Fruit fly (Drosophila melanogaster) whole organism, embryonic: Measurements from ENCODE around the gene CG31249.
A peak's percentile ranks its signal among the peaks of the same experiment; 100 is the strongest.

Source experiments
- Aef1 ChIP-seq: fragments of 200-800 bp; sonication (Bioruptor generic); IDR thresholded peaks from 3 replicates; pipeline ENCODE4 v1.3.6; 2022; ENCODE audit warnings: missing biosample characterization, missing genetic modification characterization
- B-H1 ChIP-seq: fragments of 200-800 bp; sonication (Bioruptor generic); IDR thresholded peaks from 3 replicates; pipeline ENCODE4 v1.3.6; 2022; ENCODE audit warnings: missing biosample characterization, missing genetic modification characterization
- Bdp1 ChIP-seq: fragments of 200-800 bp; sonication (Bioruptor generic); optimal IDR thresholded peaks from 3 replicates; lab custom pipeline; 2016; ENCODE audit warnings: missing biosample characterization, missing genetic modification characterization
- BtbVII ChIP-seq: fragments of 200-800 bp; sonication (Bioruptor generic); optimal IDR thresholded peaks from 3 replicates; lab custom pipeline; 2017; ENCODE audit warnings: missing biosample characterization, mild to moderate bottlenecking, missing genetic modification characterization
- CG13894 ChIP-seq: fragments of 200-800 bp; sonication (Bioruptor generic); optimal IDR thresholded peaks from 3 replicates; lab custom pipeline; 2018; ENCODE audit warnings: missing biosample characterization, mild to moderate bottlenecking, missing genetic modification characterization, moderate library complexity
- CG15073 ChIP-seq: fragments of 200-800 bp; sonication (Bioruptor generic); optimal IDR thresholded peaks from 2 replicates; lab custom pipeline; 2016; ENCODE audit warnings: missing biosample characterization, missing genetic modification characterization
- CG17612 ChIP-seq: fragments of 200-800 bp; sonication (Bioruptor generic); IDR thresholded peaks from 2 replicates; pipeline ENCODE4 v1.3.6; 2022; ENCODE audit warnings: missing biosample characterization, missing genetic modification characterization
- CG2120 ChIP-seq: fragments of 200-800 bp; sonication (Bioruptor generic); optimal IDR thresholded peaks from 3 replicates; lab custom pipeline; 2016; ENCODE audit warnings: missing biosample characterization, missing genetic modification characterization
- CG2678 ChIP-seq: fragments of 200-800 bp; sonication (Bioruptor generic); optimal IDR thresholded peaks from 3 replicates; lab custom pipeline; 2019; ENCODE audit warnings: missing biosample characterization, mild to moderate bottlenecking, missing genetic modification characterization, moderate library complexity
- CG30403 ChIP-seq: fragments of 200-800 bp; sonication (Bioruptor generic); optimal IDR thresholded peaks from 3 replicates; lab custom pipeline; 2016; ENCODE audit warnings: missing biosample characterization, missing genetic modification characterization
- CG42726 ChIP-seq: fragments of 200-800 bp; sonication (Bioruptor generic); IDR thresholded peaks from 2 replicates; pipeline ENCODE4 v1.3.6; 2022; ENCODE audit warnings: missing biosample characterization, missing genetic modification characterization; ENCODE audit not compliant: partially characterized antibody
- CG6272 ChIP-seq: fragments of 200-800 bp; sonication (Bioruptor generic); IDR thresholded peaks from 2 replicates; pipeline ENCODE4 v1.3.6; 2022; ENCODE audit warnings: missing biosample characterization, missing genetic modification characterization
- CG6689 ChIP-seq: fragments of 200-800 bp; sonication (Bioruptor generic); IDR thresholded peaks from 2 replicates; pipeline ENCODE4 v1.3.6; 2022; ENCODE audit warnings: missing biosample characterization, missing genetic modification characterization
- CG6854 ChIP-seq: fragments of 200-800 bp; sonication (Bioruptor generic); optimal IDR thresholded peaks from 3 replicates; lab custom pipeline; 2017; ENCODE audit warnings: missing biosample characterization, mild to moderate bottlenecking, missing genetic modification characterization
- CG8388 ChIP-seq: fragments of 200-800 bp; sonication (Bioruptor generic); optimal IDR thresholded peaks from 2 replicates; lab custom pipeline; 2019; ENCODE audit warnings: missing biosample characterization, mild to moderate bottlenecking, missing genetic modification characterization, moderate library complexity
- CG8924 ChIP-seq: fragments of 200-800 bp; optimal IDR thresholded peaks from 3 replicates; lab custom pipeline; 2019; ENCODE audit warnings: missing biosample characterization, mild to moderate bottlenecking, missing genetic modification characterization, moderate library complexity
- CoRest ChIP-seq: fragments of 200-800 bp; sonication (Bioruptor generic); optimal IDR thresholded peaks from 3 replicates; lab custom pipeline; 2018; ENCODE audit warnings: missing biosample characterization, mild to moderate bottlenecking, missing genetic modification characterization, moderate library complexity
- Dbx ChIP-seq: fragments of 200-800 bp; sonication (Bioruptor generic); IDR thresholded peaks from 3 replicates; pipeline ENCODE4 v1.3.6; 2022; ENCODE audit warnings: missing biosample characterization, missing genetic modification characterization
- Doc3 ChIP-seq: fragments of 200-800 bp; sonication (Bioruptor generic); IDR thresholded peaks from 3 replicates; pipeline ENCODE4 v1.3.6; 2022; ENCODE audit warnings: missing biosample characterization, missing genetic modification characterization; ENCODE audit not compliant: partially characterized antibody
- Hr3 ChIP-seq: fragments of 200-800 bp; sonication (Bioruptor generic); optimal IDR thresholded peaks from 3 replicates; lab custom pipeline; 2016; ENCODE audit warnings: missing biosample characterization, missing genetic modification characterization
- Hr51 ChIP-seq, 2 experiments: fragments of 200-800 bp; sonication (Bioruptor generic); optimal IDR thresholded peaks; 2 replicates in 1 of 2; 3 replicates in 1 of 2; lab custom pipeline; 2016 to 2018; ENCODE audit warnings: missing biosample characterization in 2 of 2, missing genetic modification characterization in 2 of 2, mild to moderate bottlenecking in 1 of 2, moderate library complexity in 1 of 2
- Optix ChIP-seq: fragments of 200-800 bp; sonication (Bioruptor generic); IDR thresholded peaks from 3 replicates; pipeline ENCODE4 v1.3.6; 2022; ENCODE audit warnings: missing biosample characterization, missing genetic modification characterization
- Sox100B ChIP-seq: fragments of 200-800 bp; sonication (Bioruptor generic); optimal IDR thresholded peaks from 3 replicates; lab custom pipeline; 2018; ENCODE audit warnings: missing biosample characterization, mild to moderate bottlenecking, missing genetic modification characterization
- Ssrp ChIP-seq: fragments of 200-800 bp; sonication (Bioruptor generic); optimal IDR thresholded peaks from 2 replicates; lab custom pipeline; 2018; ENCODE audit warnings: missing biosample characterization, mild to moderate bottlenecking, missing genetic modification characterization, moderate library complexity
- az2 ChIP-seq: fragments of 200-800 bp; sonication (Bioruptor generic); optimal IDR thresholded peaks from 3 replicates; lab custom pipeline; 2016; ENCODE audit warnings: missing biosample characterization, missing genetic modification characterization
- bsh ChIP-seq, 2 experiments: fragments of 200-800 bp; sonication (Bioruptor generic); optimal IDR thresholded peaks; 2 replicates each; lab custom pipeline; 2017 to 2018; ENCODE audit warnings: mild to moderate bottlenecking in 2 of 2, missing biosample characterization in 2 of 2, missing genetic modification characterization in 2 of 2, moderate library complexity in 1 of 2
- caup ChIP-seq: fragments of 200-800 bp; sonication (Bioruptor generic); optimal IDR thresholded peaks from 3 replicates; lab custom pipeline; 2017; ENCODE audit warnings: missing biosample characterization, mild to moderate bottlenecking, missing genetic modification characterization, moderate library complexity; ENCODE audit not compliant: severe bottlenecking
- chinmo ChIP-seq: fragments of 200-800 bp; sonication (Bioruptor generic); IDR thresholded peaks from 4 replicates; pipeline ENCODE4 v1.3.6; 2022; ENCODE audit warnings: missing biosample characterization, missing genetic modification characterization; ENCODE audit not compliant: partially characterized antibody
- ci ChIP-seq: fragments of 200-800 bp; sonication (Bioruptor generic); IDR thresholded peaks from 3 replicates; pipeline ENCODE4 v1.3.6; 2022; ENCODE audit warnings: missing biosample characterization, missing genetic modification characterization
- corto ChIP-seq: fragments of 200-800 bp; sonication (Bioruptor generic); optimal IDR thresholded peaks from 2 replicates; lab custom pipeline; 2016; ENCODE audit warnings: missing biosample characterization, mild to moderate bottlenecking, missing genetic modification characterization, moderate library complexity
- croc ChIP-seq: fragments of 200-800 bp; sonication (Bioruptor generic); conservative IDR thresholded peaks from 3 replicates; pipeline ENCODE4 v1.3.6; 2022; ENCODE audit warnings: missing biosample characterization, missing genetic modification characterization
- crol ChIP-seq: fragments of 200-800 bp; sonication (Bioruptor generic); IDR thresholded peaks from 2 replicates; pipeline ENCODE4 v1.3.6; 2022; ENCODE audit warnings: missing biosample characterization, missing genetic modification characterization
- danr ChIP-seq: fragments of 200-800 bp; sonication (Bioruptor generic); IDR thresholded peaks from 2 replicates; pipeline ENCODE4 v1.3.6; 2022; ENCODE audit warnings: missing biosample characterization, missing genetic modification characterization
- dmrt99B ChIP-seq: fragments of 200-800 bp; sonication (Bioruptor generic); optimal IDR thresholded peaks from 2 replicates; lab custom pipeline; 2018; ENCODE audit warnings: missing biosample characterization, mild to moderate bottlenecking, missing genetic modification characterization, moderate library complexity
- emc ChIP-seq: fragments of 200-800 bp; sonication (Bioruptor generic); optimal IDR thresholded peaks from 2 replicates; lab custom pipeline; 2016; ENCODE audit warnings: missing biosample characterization, missing genetic modification characterization
- ems ChIP-seq: fragments of 200-800 bp; sonication (Bioruptor generic); optimal IDR thresholded peaks from 3 replicates; lab custom pipeline; 2016; ENCODE audit warnings: missing biosample characterization, missing genetic modification characterization
- gem ChIP-seq: fragments of 200-800 bp; sonication (Bioruptor generic); optimal IDR thresholded peaks from 2 replicates; lab custom pipeline; 2019; ENCODE audit warnings: missing biosample characterization, mild to moderate bottlenecking, missing genetic modification characterization, moderate library complexity
- grau ChIP-seq: fragments of 200-800 bp; optimal IDR thresholded peaks from 3 replicates; lab custom pipeline; 2019; ENCODE audit warnings: missing biosample characterization, mild to moderate bottlenecking, missing genetic modification characterization, moderate library complexity
- mam ChIP-seq: fragments of 200-800 bp; sonication (Bioruptor generic); optimal IDR thresholded peaks from 3 replicates; lab custom pipeline; 2016; ENCODE audit warnings: missing biosample characterization, missing genetic modification characterization
- nerfin-2 ChIP-seq: fragments of 200-800 bp; sonication (Bioruptor generic); IDR thresholded peaks from 2 replicates; pipeline ENCODE4 v1.3.6; 2022; ENCODE audit warnings: missing biosample characterization, missing genetic modification characterization; ENCODE audit not compliant: partially characterized antibody
- nom ChIP-seq: fragments of 200-800 bp; sonication (Bioruptor generic); optimal IDR thresholded peaks from 2 replicates; lab custom pipeline; 2017; ENCODE audit warnings: missing biosample characterization, missing genetic modification characterization, mild to moderate bottlenecking, moderate library complexity, missing genetic modification reagents
- pho ChIP-seq: fragments of 200-800 bp; sonication (Bioruptor generic); optimal IDR thresholded peaks from 2 replicates; lab custom pipeline; 2016; ENCODE audit warnings: missing biosample characterization, missing genetic modification characterization
- ro ChIP-seq: fragments of 200-800 bp; sonication (Bioruptor generic); IDR thresholded peaks from 2 replicates; pipeline ENCODE4 v1.3.6; 2022; ENCODE audit warnings: missing biosample characterization, missing genetic modification characterization
- row ChIP-seq: fragments of 200-800 bp; sonication (Bioruptor generic); IDR thresholded peaks from 3 replicates; pipeline ENCODE4 v1.3.6; 2022; ENCODE audit warnings: missing biosample characterization, missing genetic modification characterization
- sens ChIP-seq: fragments of 200-800 bp; sonication (Bioruptor generic); peaks from one replicate; lab custom pipeline; 2016; ENCODE audit warnings: missing biosample characterization, missing genetic modification characterization
- trem ChIP-seq: fragments of 200-800 bp; optimal IDR thresholded peaks from 3 replicates; lab custom pipeline; 2019; ENCODE audit warnings: missing biosample characterization, mild to moderate bottlenecking, missing genetic modification characterization, moderate library complexity
- vvl ChIP-seq: fragments of 200-800 bp; sonication (Bioruptor generic); IDR thresholded peaks from 2 replicates; pipeline ENCODE4 v1.3.6; 2022; ENCODE audit warnings: missing biosample characterization, missing genetic modification characterization

CG31249 gene

dm6 chr3R:17703691-17704537 is 17.0 kb upstream of the CG31249 start (continued):
- peak; percentile 98 for TF ChIP-seq CG6854 (GFP tag; lab: Kevin White, UChicago)
- TF ChIP-seq Aef1: peak; percentile 99
- peak; percentile 98 for TF ChIP-seq CG8388 (GFP tag; lab: Kevin White, UChicago)
- peak; percentile 99 for TF ChIP-seq Hr3 (GFP tag; lab: Kevin White, UChicago)
- peak; percentile 97 for TF ChIP-seq ro (GFP tag; lab: Robert Waterston, UW)
- TF ChIP-seq crol (GFP tag; lab: Robert Waterston, UW): peak; percentile 92
- TF ChIP-seq CG2120 (GFP tag; lab: Kevin White, UChicago): peak; percentile 99
- peak; percentile 99 for TF ChIP-seq danr (GFP tag; lab: Robert Waterston, UW)
- peak; percentile 99 for TF ChIP-seq mam
- peak; percentile 98 for TF ChIP-seq grau (tag; lab: Kevin White, UChicago)
- peak; percentile 98 for TF ChIP-seq CG17612 (GFP tag; lab: Robert Waterston, UW)
- TF ChIP-seq BtbVII: peak; percentile 99
- peak; percentile 98 for TF ChIP-seq emc
- TF ChIP-seq Optix (GFP tag; lab: Robert Waterston, UW): peak; percentile 99
- TF ChIP-seq Hr51 (GFP tag; optimal IDR thresholded peaks at IDR 0.05; lab: Kevin White, UChicago): peak; percentile 99
- TF ChIP-seq Ssrp (tag; lab: Kevin White, UChicago): peak; percentile 98
- TF ChIP-seq vvl: peak; percentile 99
- TF ChIP-seq pho (GFP tag; lab: Kevin White, UChicago): peak; percentile 99
- peak; percentile 100 for TF ChIP-seq sens
- peak; percentile 99 for TF ChIP-seq az2 (GFP tag; lab: Kevin White, UChicago)
- TF ChIP-seq CG15073 (GFP tag; lab: Kevin White, UChicago): peak; percentile 91
- TF ChIP-seq ems (GFP tag; lab: Kevin White, UChicago): peak; percentile 99
- peak; percentile 99 for TF ChIP-seq caup
- TF ChIP-seq CG13894 (tag; lab: Kevin White, UChicago): peak; percentile 83
- TF ChIP-seq Bdp1: peak; percentile 95
- peak; percentile 97 for TF ChIP-seq croc (GFP tag; lab: Robert Waterston, UW)
- TF ChIP-seq CG8924 (tag; lab: Kevin White, UChicago): peak; percentile 99
- TF ChIP-seq B-H1 (GFP tag; lab: Robert Waterston, UW): peak; percentile 99
- no peak for TF ChIP-seq Doc3

DNA sequence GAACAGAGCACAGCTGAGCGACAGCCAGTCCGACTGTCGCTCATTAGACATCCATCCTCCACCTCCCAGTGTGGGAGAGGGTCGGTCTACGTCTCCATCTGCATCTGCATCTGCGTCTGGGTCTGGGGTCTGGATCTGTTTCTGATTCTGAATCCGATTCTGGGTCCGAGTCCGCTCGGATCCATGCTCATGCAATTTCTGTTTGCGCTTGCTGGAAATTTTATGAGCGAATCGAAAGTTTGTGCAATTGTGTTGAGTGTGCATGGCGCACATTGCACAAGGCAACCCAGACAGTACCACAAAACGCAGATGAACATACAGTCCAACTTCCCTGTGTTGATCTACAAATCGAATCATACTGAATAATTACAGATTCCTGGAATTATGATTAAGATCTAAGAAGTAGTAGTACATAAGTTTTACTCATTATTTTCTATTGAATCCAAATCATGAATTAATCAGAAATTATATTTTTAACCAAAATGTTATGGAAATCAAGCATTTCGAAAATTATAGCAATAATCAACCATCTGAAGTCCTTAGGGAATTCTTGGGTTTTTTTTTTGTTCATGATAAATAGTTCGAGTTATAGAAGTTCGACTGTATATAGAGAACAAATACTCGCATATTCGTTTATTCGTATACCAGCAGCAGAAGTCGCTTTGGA is 16.3 kb upstream of the CG31249 start:
- TF ChIP-seq trem (tag; lab: Kevin White, UChicago) (peak; percentile 11), nerfin-2 (GFP tag; lab: Robert Waterston, UW) (no peak), CG6689 (GFP tag; lab: Robert Waterston, UW) (peak; percentile 45), row (GFP tag; lab: Robert Waterston, UW) (peak; percentile 20; the same call in 2 of the 3 replicates), nom (GFP tag; lab: Kevin White, UChicago) (peak; percentile 77), gem (peak; percentile 60), CG6272 (GFP tag; lab: Robert Waterston, UW) (no peak), bsh (GFP tag; optimal IDR thresholded peaks at IDR 0.05; lab: Kevin White, UChicago) (peak in 1 of 2 experiments; percentile 78), corto (GFP tag; lab: Kevin White, UChicago) (peak; percentile 33), CG42726 (GFP tag; lab: Robert Waterston, UW) (0 out of 2 replicates have a peak, but pooled peaks have one; percentile 19), Sox100B (GFP tag; lab: Kevin White, UChicago) (peak; percentile 27), chinmo (GFP tag; lab: Robert Waterston, UW) (0 out of 4 replicates have a peak, but pooled peaks have one; percentile 15), Dbx (no peak), ci (peak; percentile 49; the same call in 1 of the 3 replicates), CG30403 (GFP tag; lab: Kevin White, UChicago) (peak; percentile 0), dmrt99B (tag; lab: Kevin White, UChicago) (peak; percentile 60), CoRest (tag; lab: Kevin White, UChicago) (peak; percentile 15), CG2678 (tag; lab: Kevin White, UChicago) (peak; percentile 39), sens (peak; percentile 83), Optix (GFP tag; lab: Robert Waterston, UW) (no peak)
